Worm (Caenorhabditis elegans): Measurements from ENCODE around the gene dyn-1.
A peak's percentile ranks its signal among the peaks of the same experiment; 100 is the strongest.

dyn-1 gene

DNA sequence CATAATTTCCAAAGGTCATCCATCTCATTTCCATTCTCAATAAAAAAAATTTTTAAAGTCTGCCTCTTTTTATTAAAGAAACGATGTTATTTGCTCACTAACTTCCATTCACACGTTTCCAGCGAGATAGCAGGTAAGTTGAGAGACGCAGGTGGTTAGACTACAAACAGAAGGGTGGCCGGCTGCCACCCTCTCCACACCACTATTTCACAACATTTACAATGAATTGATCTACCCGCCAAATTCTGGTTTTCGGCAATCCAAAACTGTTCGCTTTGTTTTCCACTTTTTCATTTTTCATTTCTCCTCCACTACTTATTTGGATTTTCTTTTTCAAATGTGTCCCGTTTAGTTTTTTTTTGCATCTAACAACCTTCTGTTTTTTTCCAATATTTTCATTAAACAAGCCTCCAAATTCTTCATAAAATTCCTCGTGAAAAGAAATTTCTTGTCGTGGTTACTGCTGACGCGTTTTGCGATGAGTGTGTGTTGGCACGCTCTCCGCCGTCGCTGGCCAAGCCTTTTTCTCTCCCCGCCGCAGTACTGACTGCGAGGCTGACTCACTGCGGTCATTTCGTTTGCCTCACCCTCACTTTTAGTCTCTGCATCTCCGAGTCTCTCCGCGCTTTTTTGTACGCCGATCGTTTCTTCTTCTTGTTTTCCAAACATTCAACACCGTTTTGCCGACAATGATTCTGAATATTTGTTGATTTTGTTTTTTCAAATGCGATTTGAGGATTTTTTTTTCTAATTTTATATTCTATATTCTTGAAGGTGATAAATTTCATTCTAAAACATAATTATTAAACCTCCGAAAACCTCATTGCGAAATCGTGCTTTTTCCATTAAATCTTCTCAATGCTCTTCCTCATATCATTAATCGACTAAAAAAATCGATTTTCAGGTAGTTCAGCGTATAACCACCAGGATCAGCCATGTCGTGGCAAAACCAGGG lies at the start of gene dyn-1:
Gene dyn-1 (plus strand): TSS at position 905 of the 955 bp plus-strand sequence.
- no peak for TF ChIP-seq flt-1 (GFP tag; IDR thresholded peaks at IDR 0.05)
- no peak for TF ChIP-seq ref-1 (GFP tag; conservative IDR thresholded peaks at IDR 0.05)
- no peak for TF ChIP-seq tab-1 (GFP tag; IDR thresholded peaks at IDR 0.05)
- TF ChIP-seq ztf-29 (GFP tag; IDR thresholded peaks at IDR 0.05) = no peak
- TF ChIP-seq ztf-23 (GFP tag; IDR thresholded peaks at IDR 0.05) = 0 out of 2 replicates have a peak, but pooled peaks have one; percentile 13
- no peak for TF ChIP-seq T22C8.4 (GFP tag; IDR thresholded peaks at IDR 0.05)
- TF ChIP-seq klf-2 (GFP tag; conservative IDR thresholded peaks at IDR 0.05) = no peak

DNA sequence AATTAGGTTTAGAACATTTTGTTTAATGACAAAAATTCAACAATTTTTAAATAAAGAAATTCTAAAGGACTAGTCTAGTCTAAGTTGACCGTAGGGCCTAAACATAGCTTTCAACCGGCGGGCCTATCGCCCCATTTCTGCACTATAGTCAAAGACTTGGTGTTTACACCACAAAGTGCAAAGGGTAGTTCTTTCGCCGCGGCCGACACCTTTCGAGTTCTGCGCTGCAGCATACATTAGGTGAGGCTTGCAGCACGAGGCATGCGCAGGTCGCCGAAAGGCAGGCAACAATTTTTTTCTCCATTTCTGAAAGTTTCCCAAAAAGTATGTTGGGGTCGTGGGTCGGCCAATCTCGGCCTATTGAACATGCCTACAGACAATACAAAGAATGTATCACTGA lies 40.2 kb upstream of the dyn-1 start:
- TF ChIP-seq T22C8.4 (GFP tag; IDR thresholded peaks at IDR 0.05) (no peak), ztf-29 (GFP tag; IDR thresholded peaks at IDR 0.05) (no peak), flt-1 (GFP tag; IDR thresholded peaks at IDR 0.05) (no peak), tab-1 (GFP tag; IDR thresholded peaks at IDR 0.05) (no peak), klf-2 (GFP tag; conservative IDR thresholded peaks at IDR 0.05) (no peak), med-1 (GFP tag; optimal IDR thresholded peaks at IDR 0.05; ENCODE audit: insufficient read depth) (no peak), ref-1 (GFP tag; conservative IDR thresholded peaks at IDR 0.05) (no peak), ztf-23 (GFP tag; IDR thresholded peaks at IDR 0.05) (no peak), cog-1 (tag; optimal IDR thresholded peaks at IDR 0.05) (no peak)

DNA sequence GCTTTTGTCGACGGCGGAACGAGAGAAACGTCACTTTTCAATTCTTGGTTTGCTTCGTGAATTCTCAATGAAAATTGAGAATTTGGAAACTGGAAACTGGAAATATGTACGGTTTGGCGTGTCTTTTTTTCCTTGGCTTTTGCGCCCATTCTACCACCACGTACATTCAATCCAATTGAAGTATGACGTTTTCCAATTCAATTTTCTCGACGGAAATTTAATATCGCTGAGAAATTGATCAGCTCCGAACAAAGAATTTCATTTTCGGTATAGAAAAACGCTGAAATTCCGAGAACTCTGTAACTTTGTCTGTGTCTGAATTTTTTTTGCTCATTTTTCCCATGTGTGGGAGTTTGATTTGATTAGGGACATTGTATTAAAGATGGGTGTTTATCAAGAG lies 35.4 kb upstream of the dyn-1 start:
- TF ChIP-seq T22C8.4 (GFP tag; IDR thresholded peaks at IDR 0.05) (no peak), ref-1 (GFP tag; conservative IDR thresholded peaks at IDR 0.05) (no peak), flt-1 (GFP tag; IDR thresholded peaks at IDR 0.05) (no peak), cog-1 (tag; optimal IDR thresholded peaks at IDR 0.05) (no peak), ztf-23 (GFP tag; IDR thresholded peaks at IDR 0.05) (no peak), tab-1 (GFP tag; IDR thresholded peaks at IDR 0.05) (no peak), med-1 (GFP tag; optimal IDR thresholded peaks at IDR 0.05; ENCODE audit: insufficient read depth) (no peak)

DNA sequence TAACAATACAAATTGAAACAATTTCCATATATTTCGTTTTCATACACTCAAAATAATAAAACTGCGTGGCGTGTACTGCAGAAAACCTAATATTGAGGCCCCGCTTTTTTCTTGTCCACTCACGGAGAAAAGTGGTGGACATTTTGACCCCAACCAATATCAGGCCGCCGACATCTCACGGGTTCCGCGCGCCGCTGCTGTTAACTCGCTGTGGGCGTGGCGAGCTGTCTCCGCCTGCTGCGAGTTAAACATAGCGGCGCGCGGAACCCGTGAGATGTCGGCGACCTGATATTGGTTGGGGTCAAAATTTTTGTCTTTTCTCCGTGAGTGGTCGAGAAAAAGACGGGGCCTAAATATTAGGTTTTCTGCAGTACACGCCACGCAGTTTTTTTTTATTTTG lies 34.8 kb upstream of the dyn-1 start:
- 0 out of 2 replicates have a peak, but pooled peaks have one; percentile 23 for TF ChIP-seq flt-1 (GFP tag; IDR thresholded peaks at IDR 0.05)

DNA sequence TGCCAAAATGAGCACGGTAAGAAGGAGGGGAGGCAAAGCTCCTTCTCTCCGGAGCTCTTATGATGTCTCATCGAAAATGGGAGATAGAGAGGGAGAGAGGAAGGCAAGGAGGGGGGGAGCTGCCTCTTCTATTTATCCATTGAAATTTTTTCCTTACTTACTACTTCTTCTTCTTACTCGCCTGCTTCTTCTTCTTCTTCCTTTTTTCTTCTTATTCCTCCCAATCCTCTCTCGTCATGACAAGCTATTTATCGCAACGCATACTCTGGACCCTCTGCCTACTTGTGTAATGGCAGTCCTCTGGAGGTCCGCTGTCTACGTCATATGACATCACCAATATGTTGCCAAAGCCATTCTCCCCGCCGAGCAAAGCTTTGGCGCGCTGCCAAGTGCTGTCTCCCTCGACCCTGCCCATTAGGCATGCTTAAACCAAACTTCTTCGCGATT lies 33.5 kb upstream of the dyn-1 start:
- peak; percentile 13; the same call in 1 of the 2 replicates for TF ChIP-seq ztf-29 (GFP tag; IDR thresholded peaks at IDR 0.05)
- no peak for TF ChIP-seq T22C8.4 (GFP tag; IDR thresholded peaks at IDR 0.05)

DNA sequence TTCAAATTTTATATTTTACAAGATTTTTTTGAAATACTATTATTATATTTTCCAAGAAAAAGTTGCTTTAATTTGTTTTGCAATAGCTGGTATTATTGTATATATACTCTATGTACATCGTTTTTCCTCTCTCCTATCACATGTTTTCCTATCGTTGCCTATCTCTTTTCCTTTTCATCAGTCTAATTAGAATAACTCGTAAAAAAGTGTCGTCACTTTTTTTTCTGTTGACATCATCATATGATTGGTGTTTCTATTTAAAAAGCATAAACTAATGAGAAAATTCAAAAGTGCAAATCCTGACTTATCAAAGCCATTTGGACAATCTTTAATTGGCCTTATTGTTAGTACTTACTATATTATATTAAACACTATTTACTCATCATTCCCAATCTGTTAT lies 32.7 kb upstream of the dyn-1 start:
- no peak for TF ChIP-seq flt-1 (GFP tag; IDR thresholded peaks at IDR 0.05)
- no peak for TF ChIP-seq ztf-23 (GFP tag; IDR thresholded peaks at IDR 0.05)
- TF ChIP-seq tab-1 (GFP tag; IDR thresholded peaks at IDR 0.05) = no peak
- TF ChIP-seq klf-2 (GFP tag; conservative IDR thresholded peaks at IDR 0.05) = no peak
- TF ChIP-seq ref-1 (GFP tag; conservative IDR thresholded peaks at IDR 0.05) = no peak
- no peak for TF ChIP-seq med-1 (GFP tag; optimal IDR thresholded peaks at IDR 0.05; ENCODE audit: insufficient read depth)
- TF ChIP-seq ztf-29 (GFP tag; IDR thresholded peaks at IDR 0.05) = no peak
- TF ChIP-seq T22C8.4 (GFP tag; IDR thresholded peaks at IDR 0.05) = no peak
- no peak for TF ChIP-seq cog-1 (tag; optimal IDR thresholded peaks at IDR 0.05)

DNA sequence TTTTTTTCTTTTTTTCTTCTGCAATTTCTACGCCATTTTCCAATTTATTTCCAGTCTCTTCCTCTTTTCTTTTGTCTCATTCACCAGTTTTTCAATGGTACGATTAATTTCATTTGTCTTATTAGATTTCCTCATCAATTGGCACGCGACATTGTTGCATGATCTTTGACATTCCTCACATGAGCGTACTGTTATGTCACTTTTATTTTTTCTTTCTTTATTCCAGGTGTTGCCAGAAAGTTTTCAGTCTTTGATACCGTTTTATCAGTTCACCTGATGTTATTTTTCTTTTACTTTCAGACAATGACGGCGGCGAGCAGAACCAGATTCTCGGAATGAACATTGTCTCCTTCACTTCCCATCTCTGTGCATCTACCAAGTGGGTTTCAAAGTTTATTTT lies 31.3 kb upstream of the dyn-1 start, which contains the start of the genes olrn-1 and C02C6.14:
Gene olrn-1 (plus strand): TSS at position 301 of the 400 bp plus-strand sequence.
Gene C02C6.14 (plus strand): TSS at position 304 of the 400 bp plus-strand sequence.
- TF ChIP-seq T22C8.4 (GFP tag; IDR thresholded peaks at IDR 0.05) (no peak), tab-1 (GFP tag; IDR thresholded peaks at IDR 0.05) (no peak), cog-1 (tag; optimal IDR thresholded peaks at IDR 0.05) (no peak)

DNA sequence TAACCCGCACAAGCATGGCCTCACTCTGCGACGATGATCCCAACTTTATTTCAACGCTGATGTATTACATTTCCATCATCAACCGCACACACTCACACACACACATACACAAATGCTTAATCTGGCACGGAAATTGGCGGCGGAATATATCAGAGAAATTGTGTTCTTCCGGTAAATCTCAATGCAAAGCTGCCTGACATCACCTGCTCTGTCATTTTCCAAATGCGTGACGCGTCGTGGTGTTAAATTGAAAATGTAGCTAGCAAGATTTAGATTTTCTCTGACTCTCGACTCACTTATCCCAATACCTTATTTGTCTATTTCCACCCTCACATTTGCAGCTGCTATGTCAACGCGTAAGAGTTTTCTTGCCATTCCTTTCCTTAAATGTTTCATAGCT lies 29.4 kb upstream of the dyn-1 start:
- TF ChIP-seq ztf-23 (GFP tag; IDR thresholded peaks at IDR 0.05) (no peak), med-1 (GFP tag; optimal IDR thresholded peaks at IDR 0.05; ENCODE audit: insufficient read depth) (no peak), cog-1 (tag; optimal IDR thresholded peaks at IDR 0.05) (no peak), ref-1 (GFP tag; conservative IDR thresholded peaks at IDR 0.05) (no peak), T22C8.4 (GFP tag; IDR thresholded peaks at IDR 0.05) (no peak), ztf-29 (GFP tag; IDR thresholded peaks at IDR 0.05) (no peak), flt-1 (GFP tag; IDR thresholded peaks at IDR 0.05) (no peak), tab-1 (GFP tag; IDR thresholded peaks at IDR 0.05) (no peak), klf-2 (GFP tag; conservative IDR thresholded peaks at IDR 0.05) (no peak)

DNA sequence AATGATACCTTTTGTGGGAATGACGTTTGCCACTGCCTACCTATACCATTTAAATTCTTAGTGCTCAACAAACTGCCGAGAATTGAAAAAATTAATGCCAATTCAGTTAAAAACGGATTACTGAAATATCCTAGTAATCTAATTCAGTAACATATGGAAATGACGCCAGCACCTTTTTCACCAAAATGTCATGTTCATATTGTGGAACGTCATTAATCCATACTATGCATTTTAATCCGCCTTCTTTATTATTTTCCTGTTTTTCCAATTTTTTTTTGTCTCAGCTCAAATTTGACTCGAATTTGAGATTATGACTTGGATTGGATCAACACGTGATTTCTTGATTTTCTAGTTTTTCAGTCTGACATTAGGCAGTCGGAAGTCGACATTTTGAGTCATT lies 27.3 kb upstream of the dyn-1 start:
- TF ChIP-seq T22C8.4 (GFP tag; IDR thresholded peaks at IDR 0.05) (no peak), flt-1 (GFP tag; IDR thresholded peaks at IDR 0.05) (no peak), med-1 (GFP tag; optimal IDR thresholded peaks at IDR 0.05; ENCODE audit: insufficient read depth) (no peak), klf-2 (GFP tag; conservative IDR thresholded peaks at IDR 0.05) (no peak), ref-1 (GFP tag; conservative IDR thresholded peaks at IDR 0.05) (no peak), tab-1 (GFP tag; IDR thresholded peaks at IDR 0.05) (no peak), cog-1 (tag; optimal IDR thresholded peaks at IDR 0.05) (no peak), ztf-29 (GFP tag; IDR thresholded peaks at IDR 0.05) (no peak), ztf-23 (GFP tag; IDR thresholded peaks at IDR 0.05) (no peak)

DNA sequence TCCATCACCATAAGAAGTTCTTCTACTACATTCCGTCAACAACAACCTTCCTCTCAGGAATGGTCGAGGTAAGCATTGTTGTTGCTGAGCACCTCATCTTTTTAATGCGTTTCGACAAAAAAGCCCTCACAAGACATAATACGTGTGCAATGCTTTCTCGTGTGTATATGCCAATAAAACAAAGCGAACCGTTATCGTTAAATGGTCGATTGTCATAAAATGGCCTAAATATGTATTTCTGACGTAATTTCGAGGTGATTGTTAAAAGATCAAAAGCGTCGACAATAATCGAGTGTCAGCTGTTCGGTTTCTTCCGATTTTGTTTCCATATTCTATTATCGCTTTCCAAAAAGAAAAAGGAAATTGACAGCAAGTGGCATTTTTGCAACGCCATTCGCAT lies 24.0 kb upstream of the dyn-1 start:
- TF ChIP-seq flt-1 (GFP tag; IDR thresholded peaks at IDR 0.05) = no peak
- TF ChIP-seq tab-1 (GFP tag; IDR thresholded peaks at IDR 0.05) = no peak
- no peak for TF ChIP-seq T22C8.4 (GFP tag; IDR thresholded peaks at IDR 0.05)
- TF ChIP-seq klf-2 (GFP tag; conservative IDR thresholded peaks at IDR 0.05) = no peak
- TF ChIP-seq med-1 (GFP tag; optimal IDR thresholded peaks at IDR 0.05; ENCODE audit: insufficient read depth) = no peak
- no peak for TF ChIP-seq ztf-23 (GFP tag; IDR thresholded peaks at IDR 0.05)
- TF ChIP-seq cog-1 (tag; optimal IDR thresholded peaks at IDR 0.05) = no peak
- no peak for TF ChIP-seq ref-1 (GFP tag; conservative IDR thresholded peaks at IDR 0.05)
